Fruit fly (Drosophila melanogaster) whole organism, prepupa: ENCODE measurements around the gene CG6000.

Source experiments
- Blimp-1 ChIP-seq: fragments of 200-800 bp; sonication (Bioruptor generic); optimal IDR thresholded peaks from 3 replicates; lab custom pipeline; 2017; ENCODE audit warnings: missing biosample characterization, missing genetic modification characterization, mild to moderate bottlenecking, moderate library complexity, missing genetic modification reagents
- CG10669 ChIP-seq: fragments of 200-800 bp; sonication (Bioruptor generic); optimal IDR thresholded peaks from 3 replicates; lab custom pipeline; 2018; ENCODE audit warnings: missing biosample characterization, mild to moderate bottlenecking, missing genetic modification characterization, moderate library complexity
- CG11294 ChIP-seq: fragments of 200-800 bp; sonication (Bioruptor generic); IDR thresholded peaks from 2 replicates; pipeline ENCODE4 v1.3.6; 2022; ENCODE audit warnings: missing biosample characterization, missing genetic modification characterization
- CG11902 ChIP-seq: fragments of 200-800 bp; sonication (Bioruptor generic); optimal IDR thresholded peaks from 3 replicates; lab custom pipeline; 2016; ENCODE audit warnings: missing biosample characterization, missing genetic modification characterization
- CG15336 ChIP-seq: fragments of 200-800 bp; sonication (Bioruptor generic); IDR thresholded peaks from 2 replicates; pipeline ENCODE4 v1.3.6; 2022; ENCODE audit warnings: missing biosample characterization, missing genetic modification characterization
- CG16779 ChIP-seq: fragments of 200-800 bp; sonication (Bioruptor generic); optimal IDR thresholded peaks from 3 replicates; lab custom pipeline; 2017; ENCODE audit warnings: missing biosample characterization, mild to moderate bottlenecking, missing genetic modification characterization
- CG3032 ChIP-seq: fragments of 200-800 bp; optimal IDR thresholded peaks from 2 replicates; lab custom pipeline; 2019; ENCODE audit warnings: missing biosample characterization, mild to moderate bottlenecking, missing genetic modification characterization, moderate library complexity
- CG32006 ChIP-seq: fragments of 200-800 bp; sonication (Bioruptor generic); optimal IDR thresholded peaks from 3 replicates; lab custom pipeline; 2017; ENCODE audit warnings: missing biosample characterization, mild to moderate bottlenecking, missing genetic modification characterization
- CG3919 ChIP-seq: fragments of 200-800 bp; sonication (Bioruptor generic); optimal IDR thresholded peaks from 3 replicates; lab custom pipeline; 2016; ENCODE audit warnings: missing biosample characterization, missing genetic modification characterization
- CG6163 ChIP-seq: fragments of 200-800 bp; sonication (Bioruptor generic); IDR thresholded peaks from 3 replicates; pipeline ENCODE4 v1.3.6; 2022; ENCODE audit warnings: missing biosample characterization, missing genetic modification characterization
- CG6276 ChIP-seq: fragments of 200-800 bp; sonication (Bioruptor generic); optimal IDR thresholded peaks from 2 replicates; lab custom pipeline; 2017; ENCODE audit warnings: missing biosample characterization, mild to moderate bottlenecking, missing genetic modification characterization
- CG6792 ChIP-seq: fragments of 200-800 bp; sonication (Bioruptor generic); optimal IDR thresholded peaks from 3 replicates; lab custom pipeline; 2016; ENCODE audit warnings: missing biosample characterization, missing genetic modification characterization
- CG6808 ChIP-seq: fragments of 200-800 bp; sonication (Bioruptor generic); optimal IDR thresholded peaks from 3 replicates; lab custom pipeline; 2017; ENCODE audit warnings: missing biosample characterization, missing genetic modification characterization, mild to moderate bottlenecking, moderate library complexity, missing genetic modification reagents
- CG6854 ChIP-seq: fragments of 200-800 bp; sonication (Bioruptor generic); optimal IDR thresholded peaks from 2 replicates; lab custom pipeline; 2017; ENCODE audit warnings: missing biosample characterization, mild to moderate bottlenecking, missing genetic modification characterization
- CG7368 ChIP-seq: fragments of 200-800 bp; sonication (Bioruptor generic); optimal IDR thresholded peaks from 3 replicates; lab custom pipeline; 2016; ENCODE audit warnings: missing biosample characterization, missing genetic modification characterization
- CG8119 ChIP-seq: fragments of 200-800 bp; sonication (Bioruptor generic); IDR thresholded peaks from 3 replicates; pipeline ENCODE4 v1.3.6; 2022; ENCODE audit warnings: missing biosample characterization, missing genetic modification characterization
- CG8319 ChIP-seq: fragments of 200-800 bp; sonication (Bioruptor generic); optimal IDR thresholded peaks from 3 replicates; lab custom pipeline; 2016; ENCODE audit warnings: missing biosample characterization, missing genetic modification characterization
- CG8632 ChIP-seq: fragments of 200-800 bp; sonication (Bioruptor generic); optimal IDR thresholded peaks from 3 replicates; lab custom pipeline; 2016; ENCODE audit warnings: missing biosample characterization, missing genetic modification characterization
- CG9139 ChIP-seq: fragments of 200-800 bp; sonication (Bioruptor generic); optimal IDR thresholded peaks from 3 replicates; lab custom pipeline; 2017; ENCODE audit warnings: missing biosample characterization, mild to moderate bottlenecking, missing genetic modification characterization
- Eip75B ChIP-seq: fragments of 200-800 bp; sonication (Bioruptor generic); optimal IDR thresholded peaks from 3 replicates; lab custom pipeline; 2016; ENCODE audit warnings: missing biosample characterization, missing genetic modification characterization
- Eip93F ChIP-seq: fragments of 200-800 bp; sonication (Bioruptor generic); optimal IDR thresholded peaks from 2 replicates; lab custom pipeline; 2016; ENCODE audit warnings: missing biosample characterization, mild to moderate bottlenecking, missing genetic modification characterization
- Ets96B ChIP-seq: fragments of 200-800 bp; optimal IDR thresholded peaks from 2 replicates; lab custom pipeline; 2019; ENCODE audit warnings: missing biosample characterization, mild to moderate bottlenecking, missing genetic modification characterization, moderate library complexity
- Hr38 ChIP-seq: sonication (Bioruptor generic); optimal IDR thresholded peaks from 2 replicates; lab custom pipeline; 2016; ENCODE audit warnings: missing biosample characterization, missing genetic modification characterization
- Hr39 ChIP-seq: fragments of 200-800 bp; sonication (Bioruptor generic); optimal IDR thresholded peaks from 2 replicates; lab custom pipeline; 2016; ENCODE audit warnings: missing biosample characterization, missing genetic modification characterization
- Hr4 ChIP-seq: fragments of 200-800 bp; sonication (Bioruptor generic); optimal IDR thresholded peaks from 3 replicates; lab custom pipeline; 2016; ENCODE audit warnings: missing biosample characterization, missing genetic modification characterization
- Lpt ChIP-seq: fragments of 200-800 bp; sonication (Bioruptor generic); optimal IDR thresholded peaks from 3 replicates; lab custom pipeline; 2016; ENCODE audit warnings: missing biosample characterization, missing genetic modification characterization
- OdsH ChIP-seq: fragments of 200-800 bp; sonication (Bioruptor generic); optimal IDR thresholded peaks from 3 replicates; lab custom pipeline; 2016; ENCODE audit warnings: missing biosample characterization, missing genetic modification characterization
- Smox ChIP-seq: fragments of 200-800 bp; sonication (Bioruptor generic); optimal IDR thresholded peaks from 3 replicates; lab custom pipeline; 2016; ENCODE audit warnings: missing biosample characterization, missing genetic modification characterization
- Sox102F ChIP-seq: fragments of 200-800 bp; sonication (Bioruptor generic); optimal IDR thresholded peaks from 2 replicates; lab custom pipeline; 2016; ENCODE audit warnings: missing biosample characterization, mild to moderate bottlenecking, missing genetic modification characterization
- Sox14 ChIP-seq: fragments of 200-800 bp; sonication (Bioruptor generic); optimal IDR thresholded peaks from 3 replicates; lab custom pipeline; 2016; ENCODE audit warnings: missing biosample characterization, missing genetic modification characterization
- Sox15 ChIP-seq: fragments of 200-800 bp; sonication (Bioruptor generic); optimal IDR thresholded peaks from 3 replicates; lab custom pipeline; 2016; ENCODE audit warnings: missing biosample characterization, missing genetic modification characterization
- achi ChIP-seq: fragments of 200-800 bp; sonication (Bioruptor generic); optimal IDR thresholded peaks from 3 replicates; lab custom pipeline; 2016; ENCODE audit warnings: missing biosample characterization, missing genetic modification characterization
- cyc ChIP-seq: fragments of 200-800 bp; sonication (Bioruptor generic); optimal IDR thresholded peaks from 3 replicates; lab custom pipeline; 2016; ENCODE audit warnings: missing biosample characterization, missing genetic modification characterization
- dac ChIP-seq: fragments of 200-800 bp; sonication (Bioruptor generic); optimal IDR thresholded peaks from 2 replicates; lab custom pipeline; 2017; ENCODE audit warnings: missing biosample characterization, mild to moderate bottlenecking, missing genetic modification characterization
- dsx ChIP-seq: fragments of 200-800 bp; optimal IDR thresholded peaks from 3 replicates; lab custom pipeline; 2019; ENCODE audit warnings: missing biosample characterization, mild to moderate bottlenecking, missing genetic modification characterization, moderate library complexity; ENCODE audit not compliant: poor library complexity, severe bottlenecking
- eg ChIP-seq: fragments of 200-800 bp; sonication (Bioruptor generic); IDR thresholded peaks from 3 replicates; pipeline ENCODE4 v1.3.6; 2022; ENCODE audit warnings: missing biosample characterization, missing genetic modification characterization
- esn ChIP-seq: fragments of 200-800 bp; sonication (Bioruptor generic); optimal IDR thresholded peaks from 2 replicates; lab custom pipeline; 2016; ENCODE audit warnings: missing biosample characterization, mild to moderate bottlenecking, missing genetic modification characterization, moderate library complexity
- fd59A ChIP-seq: fragments of 200-800 bp; sonication (Bioruptor generic); optimal IDR thresholded peaks from 2 replicates; lab custom pipeline; 2017; ENCODE audit warnings: missing biosample characterization, mild to moderate bottlenecking, missing genetic modification characterization, missing genetic modification reagents
- fd85E ChIP-seq: fragments of 200-800 bp; sonication (Bioruptor generic); optimal IDR thresholded peaks from 3 replicates; lab custom pipeline; 2016; ENCODE audit warnings: missing biosample characterization, missing genetic modification characterization
- fkh ChIP-seq: fragments of 200-800 bp; sonication (Bioruptor generic); optimal IDR thresholded peaks from 3 replicates; lab custom pipeline; 2017; ENCODE audit warnings: missing biosample characterization, mild to moderate bottlenecking, missing genetic modification characterization, moderate library complexity
- lz ChIP-seq: fragments of 200-800 bp; sonication (Bioruptor generic); optimal IDR thresholded peaks from 3 replicates; lab custom pipeline; 2016; ENCODE audit warnings: missing biosample characterization, missing genetic modification characterization
- ss ChIP-seq, 2 experiments: fragments of 200-800 bp; sonication (Bioruptor generic); optimal IDR thresholded peaks; 2 replicates in 1 of 2; 3 replicates in 1 of 2; lab custom pipeline; 2017 to 2018; ENCODE audit warnings: mild to moderate bottlenecking in 2 of 2, missing biosample characterization in 2 of 2, missing genetic modification characterization in 2 of 2, moderate library complexity in 1 of 2
- svp ChIP-seq: fragments of 200-800 bp; sonication (Bioruptor generic); peaks from one replicate; lab custom pipeline; 2016; ENCODE audit warnings: missing biosample characterization, missing genetic modification characterization
- vri ChIP-seq: fragments of 200-800 bp; sonication (Bioruptor generic); optimal IDR thresholded peaks from 3 replicates; lab custom pipeline; 2016; ENCODE audit warnings: missing biosample characterization, mild to moderate bottlenecking, missing genetic modification characterization

Gene CG6000

DNA sequence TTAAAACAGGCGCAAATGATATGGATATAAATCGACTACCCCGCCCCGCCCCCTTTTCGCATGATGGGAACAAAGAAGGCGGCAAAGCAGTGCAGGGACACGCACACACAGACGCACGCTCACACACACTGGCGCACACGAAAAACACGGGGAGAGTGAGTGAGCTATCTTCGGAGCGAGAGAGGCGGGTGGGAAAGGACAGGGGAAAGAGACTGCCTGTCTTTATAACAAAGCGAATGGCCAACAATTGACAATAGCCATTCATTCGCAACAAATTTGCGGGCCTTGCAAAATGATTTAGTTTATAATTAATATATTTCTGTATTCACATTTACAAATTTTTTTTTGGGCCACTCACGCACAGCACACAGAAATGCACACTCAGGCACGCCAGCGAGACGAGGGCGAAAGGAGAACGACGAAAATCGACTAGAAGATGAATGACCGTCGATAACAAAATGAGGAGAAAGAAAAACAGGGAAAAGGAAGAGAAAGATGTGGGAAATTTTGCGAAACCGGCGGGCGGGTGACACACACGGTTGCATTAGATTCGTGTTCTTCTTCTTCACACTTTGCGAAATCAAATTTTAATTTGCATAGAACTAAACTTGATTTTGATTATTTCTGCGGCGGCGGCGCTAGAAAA, 7.5 kb upstream of the CG6000 start (continued):
- TF ChIP-seq Ets96B (tag; lab: Kevin White, UChicago) = no peak
- peak in 1 of 2 experiments; percentile 23 for TF ChIP-seq ss (GFP tag; optimal IDR thresholded peaks at IDR 0.05; lab: Kevin White, UChicago)
- no peak for TF ChIP-seq achi (GFP tag; lab: Kevin White, UChicago)
- peak; percentile 86 for TF ChIP-seq svp (GFP tag; lab: Kevin White, UChicago)
- no peak for TF ChIP-seq fkh (GFP tag; lab: Kevin White, UChicago)
- TF ChIP-seq CG8632 (GFP tag; lab: Kevin White, UChicago) = no peak
- TF ChIP-seq Eip75B (GFP tag; lab: Kevin White, UChicago) = peak; percentile 5
- no peak for TF ChIP-seq Sox102F (GFP tag; lab: Kevin White, UChicago)
- no peak for TF ChIP-seq Sox15 (GFP tag; lab: Kevin White, UChicago)
- TF ChIP-seq Lpt (GFP tag; lab: Kevin White, UChicago) = no peak
- no peak for TF ChIP-seq OdsH (GFP tag; lab: Kevin White, UChicago)
- TF ChIP-seq dac (GFP tag; lab: Kevin White, UChicago) = no peak
- no peak for TF ChIP-seq Hr39 (GFP tag; lab: Kevin White, UChicago)
- no peak for TF ChIP-seq CG7368
- TF ChIP-seq, all 60 proteins: peak for 11

DNA sequence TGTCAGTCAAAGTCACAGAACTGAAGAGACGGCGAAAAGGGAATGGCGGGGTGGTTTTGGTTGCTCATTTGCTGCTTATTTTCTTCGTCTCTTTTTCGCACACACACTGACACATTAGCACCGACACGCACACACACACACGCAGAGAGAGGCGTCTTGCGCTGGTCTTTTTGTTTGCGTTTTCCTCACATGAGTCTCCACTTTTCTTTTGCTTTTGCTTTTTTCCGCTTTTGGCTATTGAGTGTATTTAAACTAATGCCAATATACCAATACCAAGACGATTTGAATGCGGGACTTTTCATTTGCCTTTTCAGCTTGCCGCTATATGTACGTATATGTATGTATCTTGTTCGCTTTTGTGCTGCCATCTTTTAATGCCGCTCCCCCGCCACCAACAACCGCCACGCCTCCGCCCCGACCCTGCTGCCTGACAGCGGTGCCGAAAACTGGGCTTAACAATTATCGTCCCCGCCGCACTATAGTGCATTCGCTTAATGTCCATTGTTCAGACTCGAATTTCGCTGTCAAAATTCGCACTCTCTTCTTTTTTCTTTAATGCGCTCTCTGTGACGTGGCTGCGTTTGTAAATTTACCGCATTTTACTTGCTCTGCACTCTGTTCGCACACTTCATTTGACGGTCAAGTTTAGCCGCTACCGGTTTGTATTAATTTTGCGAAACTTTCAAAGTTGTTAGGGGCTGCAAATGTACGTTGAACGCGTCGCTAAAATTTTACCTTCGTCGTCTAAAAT, 6.8 kb upstream of the CG6000 start, which contains the start of gene CG5986:
TSS of gene CG5986 (plus strand) at position 565 of the 751 bp plus-strand sequence.
- TF ChIP-seq CG32006 (GFP tag; lab: Kevin White, UChicago) (peak; percentile 34), Smox (no peak), CG3032 (tag; lab: Kevin White, UChicago) (no peak), CG11902 (GFP tag; lab: Kevin White, UChicago) (no peak), CG6808 (GFP tag; lab: Kevin White, UChicago) (peak; percentile 56), Lpt (GFP tag; lab: Kevin White, UChicago) (peak; percentile 39), lz (GFP tag; lab: Kevin White, UChicago) (no peak), fkh (GFP tag; lab: Kevin White, UChicago) (peak; percentile 66), Ets96B (tag; lab: Kevin White, UChicago) (no peak), esn (GFP tag; lab: Kevin White, UChicago) (no peak), Sox14 (GFP tag; lab: Kevin White, UChicago) (no peak), CG6276 (GFP tag; lab: Kevin White, UChicago) (peak; percentile 74), Blimp-1 (no peak), CG15336 (GFP tag; lab: Robert Waterston, UW) (peak; percentile 57), cyc (GFP tag; lab: Kevin White, UChicago) (no peak), fd85E (GFP tag; lab: Kevin White, UChicago) (peak; percentile 15), ss (GFP tag; optimal IDR thresholded peaks at IDR 0.05; lab: Kevin White, UChicago) (peak; percentile 36 to 55), Hr38 (GFP tag; lab: Kevin White, UChicago) (no peak), CG8119 (GFP tag; lab: Robert Waterston, UW) (peak; percentile 74), fd59A (no peak), dsx (GFP tag; lab: Kevin White, UChicago) (no peak), CG6792 (GFP tag; lab: Kevin White, UChicago) (no peak), CG11294 (GFP tag; lab: Robert Waterston, UW) (no peak; the same call in 1 of the 2 replicates), CG10669 (GFP tag; lab: Kevin White, UChicago) (no peak), CG8319 (no peak), CG9139 (GFP tag; lab: Kevin White, UChicago) (no peak), CG6854 (GFP tag; lab: Kevin White, UChicago) (peak; percentile 2), svp (GFP tag; lab: Kevin White, UChicago) (peak; percentile 55), vri (GFP tag; lab: Kevin White, UChicago) (no peak), dac (GFP tag; lab: Kevin White, UChicago) (no peak), Hr4 (GFP tag; lab: Kevin White, UChicago) (no peak), CG6163 (peak; percentile 73; the same call in 2 of the 3 replicates), CG16779 (tag; lab: Kevin White, UChicago) (peak; percentile 56), eg (GFP tag; lab: Robert Waterston, UW) (peak; percentile 79), CG3919 (GFP tag; lab: Kevin White, UChicago) (peak; percentile 6), Eip93F (GFP tag; lab: Kevin White, UChicago) (no peak), Sox15 (GFP tag; lab: Kevin White, UChicago) (no peak)
